Worm (Caenorhabditis elegans) whole organism, L3 larva: ENCODE data around the gene sun-1.

Source experiments
- R02D3.7 ChIP-seq: fragments of 150-350 bp; optimal IDR thresholded peaks from 2 replicates; lab custom pipeline; 2014; ENCODE audit warnings: missing biosample characterization, missing genetic modification characterization
- aly-2 ChIP-seq: fragments of 150-350 bp; optimal IDR thresholded peaks from 2 replicates; lab custom pipeline; 2014; ENCODE audit warnings: missing biosample characterization, missing genetic modification characterization
- ceh-16 ChIP-seq: sonication (generic microtip); optimal IDR thresholded peaks from 2 replicates; lab custom pipeline; 2017; ENCODE audit warnings: missing biosample characterization, missing genetic modification characterization
- ceh-9 ChIP-seq: sonication (generic microtip); optimal IDR thresholded peaks from 2 replicates; lab custom pipeline; 2018; ENCODE audit warnings: missing biosample characterization, missing genetic modification characterization
- daf-12 ChIP-seq: fragments of 150-350 bp; optimal IDR thresholded peaks from 2 replicates; lab custom pipeline; 2014; ENCODE audit warnings: missing biosample characterization, missing genetic modification reagents, missing genetic modification characterization
- egl-27 ChIP-seq: sonication (generic microtip); optimal IDR thresholded peaks from 4 replicates; lab custom pipeline; 2017; ENCODE audit warnings: missing biosample characterization, missing genetic modification reagents, missing genetic modification characterization
- egl-5 ChIP-seq: fragments of 150-350 bp; optimal IDR thresholded peaks from 2 replicates; lab custom pipeline; 2017; ENCODE audit warnings: missing biosample characterization, missing genetic modification reagents, missing genetic modification characterization, inconsistent platforms
- elt-1 ChIP-seq: fragments of 150-350 bp; optimal IDR thresholded peaks from 2 replicates; lab custom pipeline; 2014; ENCODE audit warnings: missing biosample characterization, missing genetic modification characterization
- elt-2 ChIP-seq: sonication (generic microtip); optimal IDR thresholded peaks from 2 replicates; lab custom pipeline; 2016; ENCODE audit warnings: missing genetic modification reagents, mild to moderate bottlenecking, missing genetic modification characterization, missing compliant biosample characterization
- elt-3 ChIP-seq, 3 experiments: fragments of 150-350 bp in 1 of 3; sonication (generic microtip) in 2 of 3; optimal IDR thresholded peaks; 2 replicates in 2 of 3; 4 replicates in 1 of 3; lab custom pipeline; 2014 to 2017; ENCODE audit warnings: missing biosample characterization in 3 of 3, missing genetic modification characterization in 3 of 3
- fkh-10 ChIP-seq: sonication (generic microtip); optimal IDR thresholded peaks from 2 replicates; lab custom pipeline; 2017; ENCODE audit warnings: missing biosample characterization, missing genetic modification reagents, missing genetic modification characterization
- fkh-2 ChIP-seq: fragments of 150-350 bp; optimal IDR thresholded peaks from 2 replicates; lab custom pipeline; 2014; ENCODE audit warnings: missing biosample characterization, missing genetic modification reagents, missing genetic modification characterization
- hmg-11 ChIP-seq: sonication (generic microtip); optimal IDR thresholded peaks from 2 replicates; lab custom pipeline; 2016; ENCODE audit warnings: missing genetic modification characterization, missing compliant biosample characterization
- jun-1 ChIP-seq: fragments of 150-350 bp; optimal IDR thresholded peaks from 2 replicates; lab custom pipeline; 2014; ENCODE audit warnings: missing biosample characterization, missing genetic modification reagents, missing genetic modification characterization
- lin-15B ChIP-seq: fragments of 150-350 bp; optimal IDR thresholded peaks from 2 replicates; lab custom pipeline; 2014; ENCODE audit warnings: missing biosample characterization, missing genetic modification characterization
- lin-39 ChIP-seq: fragments of 150-350 bp; optimal IDR thresholded peaks from 2 replicates; lab custom pipeline; 2018; ENCODE audit warnings: missing biosample characterization, missing genetic modification reagents, missing genetic modification characterization
- lsy-12 ChIP-seq: sonication (generic microtip); optimal IDR thresholded peaks from 2 replicates; lab custom pipeline; 2016; ENCODE audit warnings: mild to moderate bottlenecking, missing genetic modification characterization, missing compliant biosample characterization
- mdl-1 ChIP-seq: fragments of 150-350 bp; optimal IDR thresholded peaks from 2 replicates; lab custom pipeline; 2014; ENCODE audit warnings: missing biosample characterization, missing genetic modification characterization
- mml-1 ChIP-seq: fragments of 150-350 bp; sonication (generic microtip); optimal IDR thresholded peaks from 3 replicates; lab custom pipeline; 2014; ENCODE audit warnings: missing biosample characterization, missing genetic modification characterization
- nhr-11 ChIP-seq: fragments of 150-350 bp; optimal IDR thresholded peaks from 2 replicates; lab custom pipeline; 2014; ENCODE audit warnings: missing biosample characterization, missing genetic modification characterization
- nhr-12 ChIP-seq: fragments of 150-350 bp; optimal IDR thresholded peaks from 2 replicates; lab custom pipeline; 2014; ENCODE audit warnings: missing biosample characterization, missing genetic modification characterization
- nhr-23 ChIP-seq: fragments of 150-350 bp; optimal IDR thresholded peaks from 2 replicates; lab custom pipeline; 2014; ENCODE audit warnings: missing biosample characterization, missing genetic modification reagents, missing genetic modification characterization
- nhr-237 ChIP-seq: fragments of 150-350 bp; optimal IDR thresholded peaks from 2 replicates; lab custom pipeline; 2014; ENCODE audit warnings: missing biosample characterization, missing genetic modification characterization
- nhr-28 ChIP-seq: fragments of 150-350 bp; optimal IDR thresholded peaks from 2 replicates; lab custom pipeline; 2014; ENCODE audit warnings: missing biosample characterization, missing genetic modification characterization
- nhr-43 ChIP-seq: sonication (generic microtip); optimal IDR thresholded peaks from 2 replicates; lab custom pipeline; 2016; ENCODE audit warnings: mild to moderate bottlenecking, missing genetic modification characterization, missing compliant biosample characterization; ENCODE audit not compliant: poor library complexity, severe bottlenecking
- nhr-67 ChIP-seq: fragments of 150-350 bp; optimal IDR thresholded peaks from 2 replicates; lab custom pipeline; 2014; ENCODE audit warnings: missing biosample characterization, missing genetic modification characterization
- nhr-76 ChIP-seq: fragments of 150-350 bp; sonication (generic microtip); optimal IDR thresholded peaks from 5 replicates; lab custom pipeline; 2014; ENCODE audit warnings: missing biosample characterization, missing genetic modification characterization
- nhr-77 ChIP-seq: fragments of 150-350 bp; optimal IDR thresholded peaks from 2 replicates; lab custom pipeline; 2014; ENCODE audit warnings: missing biosample characterization, missing genetic modification characterization
- pha-4 ChIP-seq: fragments of 150-350 bp; optimal IDR thresholded peaks from 2 replicates; lab custom pipeline; 2014; ENCODE audit warnings: missing biosample characterization, missing genetic modification reagents, missing genetic modification characterization
- pqm-1 ChIP-seq: fragments of 150-350 bp; optimal IDR thresholded peaks from 2 replicates; lab custom pipeline; 2017; ENCODE audit warnings: missing biosample characterization, missing genetic modification characterization, inconsistent platforms
- sea-2 ChIP-seq: fragments of 150-350 bp; sonication (generic microtip); optimal IDR thresholded peaks from 4 replicates; lab custom pipeline; 2014; ENCODE audit warnings: missing biosample characterization, missing genetic modification reagents, missing genetic modification characterization
- skn-1 ChIP-seq: fragments of 150-350 bp; optimal IDR thresholded peaks from 2 replicates; lab custom pipeline; 2014; ENCODE audit warnings: missing biosample characterization, missing genetic modification characterization
- tbx-2 ChIP-seq: sonication (generic microtip); optimal IDR thresholded peaks from 2 replicates; lab custom pipeline; 2016; ENCODE audit warnings: mild to moderate bottlenecking, missing genetic modification characterization, missing compliant biosample characterization
- unc-39 ChIP-seq: sonication (generic microtip); optimal IDR thresholded peaks from 4 replicates; lab custom pipeline; 2017; ENCODE audit warnings: missing biosample characterization, missing genetic modification characterization
- unc-62 ChIP-seq: fragments of 150-350 bp; sonication (generic microtip); optimal IDR thresholded peaks from 4 replicates; lab custom pipeline; 2014; ENCODE audit warnings: missing biosample characterization, missing genetic modification reagents, missing genetic modification characterization
- ztf-11 ChIP-seq: fragments of 150-350 bp; optimal IDR thresholded peaks from 2 replicates; lab custom pipeline; 2014; ENCODE audit warnings: missing biosample characterization, missing genetic modification characterization
- ztf-4 ChIP-seq: fragments of 150-350 bp; optimal IDR thresholded peaks from 2 replicates; lab custom pipeline; 2014; ENCODE audit warnings: missing biosample characterization, missing genetic modification characterization

sun-1 gene

DNA sequence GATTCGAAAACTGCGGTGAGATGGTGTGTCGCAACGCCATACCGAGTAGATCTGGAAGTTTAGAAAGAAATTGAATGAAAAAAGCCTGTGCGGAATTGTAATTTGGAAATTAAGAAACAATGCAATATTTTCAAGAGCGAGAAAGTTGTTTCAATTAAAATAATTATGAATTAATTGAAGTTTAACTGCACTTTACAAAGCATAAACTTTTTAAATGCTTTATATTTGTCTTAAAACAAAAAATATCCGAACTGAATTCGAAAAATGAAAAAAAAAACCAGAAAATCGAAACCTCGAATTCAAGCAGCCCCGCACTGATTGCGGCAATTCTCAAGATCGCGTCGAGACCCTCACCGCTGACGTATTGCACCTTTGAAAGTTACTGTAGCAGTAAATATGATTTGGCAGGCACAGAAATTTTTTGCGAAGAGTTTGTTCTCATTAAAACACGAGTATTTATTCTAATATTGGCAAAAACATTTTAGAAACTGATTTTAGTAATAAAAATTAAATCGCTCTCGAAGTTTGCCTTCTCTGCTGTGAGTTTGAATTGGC lies at the start of gene sun-1:
Gene sun-1 (minus strand): TSS at position 51 of the 555 bp plus-strand sequence.
- TF ChIP-seq hmg-11 (tag; lab: Kevin White, UChicago) (no peak), R02D3.7 (tag; lab: Kevin White, UChicago) (no peak), jun-1 (tag; lab: Kevin White, UChicago) (no peak), fkh-2 (tag; lab: Kevin White, UChicago) (no peak), ztf-11 (tag; lab: Kevin White, UChicago) (no peak)

DNA sequence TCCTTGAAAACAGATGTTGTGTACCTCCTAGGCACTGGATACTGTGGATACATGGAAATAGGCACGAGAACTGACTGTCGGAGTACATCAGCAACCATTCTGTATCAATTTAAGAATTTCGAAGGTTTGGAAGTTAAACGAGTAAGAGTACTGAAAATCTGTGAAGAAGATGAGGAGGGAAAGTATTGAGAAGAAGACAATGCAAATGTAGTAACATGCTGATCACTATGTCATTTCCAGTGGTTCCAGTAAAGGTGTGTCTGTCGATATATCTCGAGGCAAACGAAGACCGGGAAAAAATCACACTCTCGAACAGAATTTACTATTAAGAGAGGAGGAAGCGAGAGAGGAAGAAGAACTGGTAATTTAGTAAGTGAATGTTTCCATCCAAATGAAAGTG lies 43.2 kb upstream of the sun-1 start, which contains the start of gene dmd-10:
Gene dmd-10 (minus strand): TSS at position 101 of the 400 bp plus-strand sequence.
- no peak for TF ChIP-seq tbx-2 (tag; lab: Kevin White, UChicago)
- TF ChIP-seq elt-1 (tag; lab: Kevin White, UChicago), result no peak
- TF ChIP-seq, all 47 proteins: peak for 0

DNA sequence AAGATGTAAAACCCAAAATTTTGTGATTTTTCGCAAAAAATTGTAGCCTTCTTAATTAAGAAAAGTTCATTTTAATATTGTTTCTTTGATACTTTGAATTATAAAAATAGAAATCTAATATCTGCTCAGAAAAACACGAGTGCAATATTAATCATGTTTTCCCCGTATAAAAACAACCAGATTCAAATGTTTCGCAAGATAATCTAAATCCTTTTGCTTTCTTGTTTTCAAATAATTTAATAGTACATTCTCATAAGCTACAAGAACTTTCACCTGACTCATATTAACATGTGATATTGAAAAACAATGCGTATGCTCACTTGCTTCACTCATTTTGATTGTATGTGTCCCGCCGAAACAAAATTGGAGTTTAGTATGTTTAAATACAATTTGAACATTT lies 42.0 kb upstream of the sun-1 start:
- TF ChIP-seq nhr-77 (tag; lab: Kevin White, UChicago) (no peak), unc-39 (no peak)

DNA sequence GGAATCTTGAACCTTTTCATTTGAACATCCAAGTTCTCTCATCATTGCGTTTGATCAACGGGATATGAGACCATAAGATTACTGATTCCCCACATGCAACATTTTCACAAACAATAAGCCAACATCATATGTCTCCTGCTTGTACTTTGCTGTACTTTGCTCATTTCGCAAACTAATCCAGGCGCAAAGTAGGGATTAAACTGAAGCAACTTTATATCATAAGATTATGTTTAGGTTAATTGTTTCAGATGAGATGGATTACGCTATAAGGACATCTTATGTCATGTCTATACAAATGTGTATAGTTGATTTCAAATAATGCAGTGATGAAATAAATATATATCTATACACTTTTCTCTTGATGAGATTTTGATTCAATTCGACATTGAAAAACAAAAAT lies 36.2 kb upstream of the sun-1 start:
- TF ChIP-seq R02D3.7 (tag; lab: Kevin White, UChicago) (no peak), pha-4 (no peak), lin-39 (tag; lab: Kevin White, UChicago) (no peak), daf-12 (tag; lab: Kevin White, UChicago) (no peak), mml-1 (no peak), lsy-12 (tag; lab: Kevin White, UChicago) (no peak), ztf-4 (tag; lab: Kevin White, UChicago) (no peak), jun-1 (tag; lab: Kevin White, UChicago) (no peak), sea-2 (GFP tag; lab: Kevin White, UChicago) (no peak), ceh-16 (no peak)

DNA sequence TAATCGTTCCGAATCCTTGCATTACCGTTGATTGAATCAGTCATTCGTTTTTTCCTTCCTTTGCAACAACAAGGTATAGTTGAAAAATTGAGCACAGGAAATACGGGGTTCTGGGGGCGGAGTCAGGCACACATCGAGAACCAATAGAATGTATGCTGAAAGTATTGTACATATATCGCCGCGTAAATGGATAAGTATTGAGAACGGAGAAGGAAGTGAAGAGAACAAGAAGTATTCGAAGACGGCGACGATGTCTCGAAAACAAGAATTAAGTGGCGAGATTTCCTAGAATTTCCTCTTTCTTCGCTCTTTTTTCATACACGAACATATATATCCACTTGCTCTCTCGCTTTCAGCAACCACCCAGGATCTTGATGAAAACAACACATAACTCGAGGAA lies 27.7 kb upstream of the sun-1 start:
- TF ChIP-seq fkh-10 (GFP tag; lab: Kevin White, UChicago), result peak; percentile 54
- TF ChIP-seq nhr-28 (tag; lab: Kevin White, UChicago), result no peak

DNA sequence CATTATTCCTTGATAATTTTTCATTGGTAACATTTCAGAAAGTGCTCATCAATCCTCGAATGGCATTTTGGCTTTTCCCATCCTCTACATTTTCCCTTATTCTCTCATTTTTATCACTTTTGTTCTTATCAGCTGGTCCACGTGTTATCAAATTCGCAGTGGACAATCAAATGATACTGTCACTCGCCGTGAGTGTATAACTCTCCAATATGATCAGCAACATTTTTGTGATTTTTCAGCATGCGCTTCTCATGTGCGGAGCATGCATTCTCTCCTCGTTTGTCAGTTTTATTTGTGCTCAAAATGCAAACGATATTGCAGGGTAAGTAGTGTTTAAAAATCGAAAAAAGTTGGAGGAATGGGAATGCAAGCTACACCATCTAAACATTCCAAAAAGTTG lies 19.2 kb upstream of the sun-1 start:
- TF ChIP-seq pha-4 (no peak), nhr-77 (tag; lab: Kevin White, UChicago) (no peak), mdl-1 (tag; lab: Kevin White, UChicago) (no peak), pqm-1 (tag; lab: Kevin White, UChicago) (peak; percentile 99), egl-27 (tag; lab: Kevin White, UChicago) (no peak), aly-2 (tag; lab: Kevin White, UChicago) (no peak), jun-1 (tag; lab: Kevin White, UChicago) (peak; percentile 90), fkh-2 (tag; lab: Kevin White, UChicago) (no peak), ceh-9 (no peak), nhr-43 (no peak), elt-3 (tag; optimal IDR thresholded peaks at IDR 0.05; lab: Kevin White, UChicago) (no peak), mml-1 (peak; percentile 61), lin-39 (tag; lab: Kevin White, UChicago) (no peak), nhr-67 (tag; lab: Kevin White, UChicago) (no peak), unc-62 (GFP tag; lab: Kevin White, UChicago) (no peak), elt-2 (peak; percentile 99), daf-12 (tag; lab: Kevin White, UChicago) (no peak), ceh-16 (no peak), nhr-11 (tag; lab: Kevin White, UChicago) (no peak), lin-15B (tag; lab: Kevin White, UChicago) (no peak), nhr-23 (no peak), tbx-2 (tag; lab: Kevin White, UChicago) (no peak), nhr-76 (tag; lab: Kevin White, UChicago) (no peak), egl-5 (tag; lab: Kevin White, UChicago) (no peak), skn-1 (tag; lab: Kevin White, UChicago) (no peak), nhr-12 (tag; lab: Kevin White, UChicago) (no peak), nhr-237 (tag; lab: Kevin White, UChicago) (no peak), ztf-11 (tag; lab: Kevin White, UChicago) (no peak), hmg-11 (tag; lab: Kevin White, UChicago) (no peak)
